Fruit fly (Drosophila melanogaster) S2 (cell line): ENCODE measurements around the gene CG34244.

Experiments
- CG8478 ChIP-seq: fragments of >200 bp; optimal IDR thresholded peaks from 2 replicates; lab custom pipeline; 2018
- CTCF ChIP-seq, 2 experiments: fragments of >200 bp; optimal IDR thresholded peaks; 2 replicates each; lab custom pipeline; 2018

- TF ChIP-seq CTCF (optimal IDR thresholded peaks at IDR 0.05; lab: Kevin White, UChicago) (no peak), CG8478 (lab: Kevin White, UChicago) (no peak)
Observed at dm6 chr3L:14198216-14198615, 37.5 kb downstream of the CG34244 start.
